Worm (Caenorhabditis elegans) whole organism, L3 larva: ENCODE data around the gene F48F5.6.

ENCODE experiments used
- ama-1 ChIP-seq: fragments of 150-350 bp; optimal IDR thresholded peaks from 2 replicates; lab custom pipeline; 2018
- lin-39 ChIP-seq: fragments of 150-350 bp; optimal IDR thresholded peaks from 2 replicates; lab custom pipeline; 2018; ENCODE audit warnings: missing biosample characterization, missing genetic modification reagents, missing genetic modification characterization
- mdl-1 ChIP-seq: fragments of 150-350 bp; optimal IDR thresholded peaks from 2 replicates; lab custom pipeline; 2014; ENCODE audit warnings: missing biosample characterization, missing genetic modification characterization
- nhr-237 ChIP-seq: fragments of 150-350 bp; optimal IDR thresholded peaks from 2 replicates; lab custom pipeline; 2014; ENCODE audit warnings: missing biosample characterization, missing genetic modification characterization
- nhr-76 ChIP-seq: fragments of 150-350 bp; sonication (generic microtip); optimal IDR thresholded peaks from 5 replicates; lab custom pipeline; 2014; ENCODE audit warnings: missing biosample characterization, missing genetic modification characterization
- unc-39 ChIP-seq: sonication (generic microtip); optimal IDR thresholded peaks from 4 replicates; lab custom pipeline; 2017; ENCODE audit warnings: missing biosample characterization, missing genetic modification characterization
- zag-1 ChIP-seq: fragments of 150-350 bp; optimal IDR thresholded peaks from 2 replicates; lab custom pipeline; 2014; ENCODE audit warnings: missing biosample characterization, missing genetic modification characterization

ce11 chrV:20453084-20453483 lies at the start of gene F48F5.6:
- TF ChIP-seq zag-1 (no peak), lin-39 (no peak), ama-1 (lab: Kevin White, UChicago) (no peak), nhr-76 (tag; lab: Kevin White, UChicago) (no peak), mdl-1 (tag; lab: Kevin White, UChicago) (no peak), unc-39 (no peak), nhr-237 (tag; lab: Kevin White, UChicago) (no peak)
